Worm (Caenorhabditis elegans): ENCODE measurements around the gene K11D12.6.

- TF ChIP-seq Y53G8AR.9 (GFP tag; conservative IDR thresholded peaks at IDR 0.05) (no peak), lsl-1 (GFP tag; optimal IDR thresholded peaks at IDR 0.05) (no peak), nhr-90 (tag; optimal IDR thresholded peaks at IDR 0.05) (no peak), Y53F4B.3 (GFP tag; IDR thresholded peaks at IDR 0.05) (no peak), ceh-91 (GFP tag; IDR thresholded peaks at IDR 0.05) (no peak), ceh-27 (GFP tag; optimal IDR thresholded peaks at IDR 0.05) (no peak), B0336.3 (GFP tag; IDR thresholded peaks at IDR 0.05) (no peak), hrde-1 (tag; optimal IDR thresholded peaks at IDR 0.05; ENCODE audit: borderline replicate concordance) (no peak), ztf-28 (GFP tag; IDR thresholded peaks at IDR 0.05) (no peak), egrh-3 (GFP tag; IDR thresholded peaks at IDR 0.05) (no peak)
Measured at ce11 chrV:5036364-5036763, 1.4 kb upstream of the K11D12.6 start, which contains the start of gene K11D12.7.
